Fruit fly (Drosophila melanogaster) whole organism, prepupa: ENCODE results near the gene Kdm5.

Experiments used
- Blimp-1 ChIP-seq: fragments of 200-800 bp; sonication (Bioruptor generic); optimal IDR thresholded peaks from 3 replicates; lab custom pipeline; 2017; ENCODE audit warnings: missing biosample characterization, missing genetic modification characterization, mild to moderate bottlenecking, moderate library complexity, missing genetic modification reagents
- CG10631 ChIP-seq: fragments of 200-800 bp; sonication (Bioruptor generic); optimal IDR thresholded peaks from 2 replicates; lab custom pipeline; 2016; ENCODE audit warnings: missing biosample characterization, missing genetic modification characterization
- CG10669 ChIP-seq: fragments of 200-800 bp; sonication (Bioruptor generic); optimal IDR thresholded peaks from 3 replicates; lab custom pipeline; 2018; ENCODE audit warnings: missing biosample characterization, mild to moderate bottlenecking, missing genetic modification characterization, moderate library complexity
- CG11294 ChIP-seq: fragments of 200-800 bp; sonication (Bioruptor generic); IDR thresholded peaks from 2 replicates; pipeline ENCODE4 v1.3.6; 2022; ENCODE audit warnings: missing biosample characterization, missing genetic modification characterization
- CG11902 ChIP-seq: fragments of 200-800 bp; sonication (Bioruptor generic); optimal IDR thresholded peaks from 3 replicates; lab custom pipeline; 2016; ENCODE audit warnings: missing biosample characterization, missing genetic modification characterization
- CG15336 ChIP-seq: fragments of 200-800 bp; sonication (Bioruptor generic); IDR thresholded peaks from 2 replicates; pipeline ENCODE4 v1.3.6; 2022; ENCODE audit warnings: missing biosample characterization, missing genetic modification characterization
- CG1621 ChIP-seq: fragments of 200-800 bp; sonication (Bioruptor generic); optimal IDR thresholded peaks from 3 replicates; lab custom pipeline; 2018; ENCODE audit warnings: missing biosample characterization, mild to moderate bottlenecking, missing genetic modification characterization
- CG31627 ChIP-seq: fragments of 200-800 bp; sonication (Bioruptor generic); optimal IDR thresholded peaks from 3 replicates; lab custom pipeline; 2016; ENCODE audit warnings: missing biosample characterization, missing genetic modification characterization
- CG34406 ChIP-seq: fragments of 200-800 bp; sonication (Bioruptor generic); optimal IDR thresholded peaks from 3 replicates; lab custom pipeline; 2016; ENCODE audit warnings: missing biosample characterization, missing genetic modification characterization
- CG3919 ChIP-seq: fragments of 200-800 bp; sonication (Bioruptor generic); optimal IDR thresholded peaks from 3 replicates; lab custom pipeline; 2016; ENCODE audit warnings: missing biosample characterization, missing genetic modification characterization
- CG4318 ChIP-seq: fragments of 200-800 bp; sonication (Bioruptor generic); optimal IDR thresholded peaks from 3 replicates; lab custom pipeline; 2017; ENCODE audit warnings: missing biosample characterization, mild to moderate bottlenecking, missing genetic modification characterization
- CG6276 ChIP-seq: fragments of 200-800 bp; sonication (Bioruptor generic); optimal IDR thresholded peaks from 2 replicates; lab custom pipeline; 2017; ENCODE audit warnings: missing biosample characterization, mild to moderate bottlenecking, missing genetic modification characterization
- CG6808 ChIP-seq: fragments of 200-800 bp; sonication (Bioruptor generic); optimal IDR thresholded peaks from 3 replicates; lab custom pipeline; 2017; ENCODE audit warnings: missing biosample characterization, missing genetic modification characterization, mild to moderate bottlenecking, moderate library complexity, missing genetic modification reagents
- CG6854 ChIP-seq: fragments of 200-800 bp; sonication (Bioruptor generic); optimal IDR thresholded peaks from 2 replicates; lab custom pipeline; 2017; ENCODE audit warnings: missing biosample characterization, mild to moderate bottlenecking, missing genetic modification characterization
- CG7368 ChIP-seq: fragments of 200-800 bp; sonication (Bioruptor generic); optimal IDR thresholded peaks from 3 replicates; lab custom pipeline; 2016; ENCODE audit warnings: missing biosample characterization, missing genetic modification characterization
- CG8119 ChIP-seq: fragments of 200-800 bp; sonication (Bioruptor generic); IDR thresholded peaks from 3 replicates; pipeline ENCODE4 v1.3.6; 2022; ENCODE audit warnings: missing biosample characterization, missing genetic modification characterization
- CG8319 ChIP-seq: fragments of 200-800 bp; sonication (Bioruptor generic); optimal IDR thresholded peaks from 3 replicates; lab custom pipeline; 2016; ENCODE audit warnings: missing biosample characterization, missing genetic modification characterization
- CG8632 ChIP-seq: fragments of 200-800 bp; sonication (Bioruptor generic); optimal IDR thresholded peaks from 3 replicates; lab custom pipeline; 2016; ENCODE audit warnings: missing biosample characterization, missing genetic modification characterization
- CG9139 ChIP-seq: fragments of 200-800 bp; sonication (Bioruptor generic); optimal IDR thresholded peaks from 3 replicates; lab custom pipeline; 2017; ENCODE audit warnings: missing biosample characterization, mild to moderate bottlenecking, missing genetic modification characterization
- Eip75B ChIP-seq: fragments of 200-800 bp; sonication (Bioruptor generic); optimal IDR thresholded peaks from 3 replicates; lab custom pipeline; 2016; ENCODE audit warnings: missing biosample characterization, missing genetic modification characterization
- Eip78C ChIP-seq: fragments of 200-800 bp; sonication (Bioruptor generic); peaks from one replicate; lab custom pipeline; 2016; ENCODE audit warnings: missing biosample characterization, missing genetic modification characterization
- Eip93F ChIP-seq: fragments of 200-800 bp; sonication (Bioruptor generic); optimal IDR thresholded peaks from 2 replicates; lab custom pipeline; 2016; ENCODE audit warnings: missing biosample characterization, mild to moderate bottlenecking, missing genetic modification characterization
- OdsH ChIP-seq: fragments of 200-800 bp; sonication (Bioruptor generic); optimal IDR thresholded peaks from 3 replicates; lab custom pipeline; 2016; ENCODE audit warnings: missing biosample characterization, missing genetic modification characterization
- Sox102F ChIP-seq: fragments of 200-800 bp; sonication (Bioruptor generic); optimal IDR thresholded peaks from 2 replicates; lab custom pipeline; 2016; ENCODE audit warnings: missing biosample characterization, mild to moderate bottlenecking, missing genetic modification characterization
- Sox14 ChIP-seq: fragments of 200-800 bp; sonication (Bioruptor generic); optimal IDR thresholded peaks from 3 replicates; lab custom pipeline; 2016; ENCODE audit warnings: missing biosample characterization, missing genetic modification characterization
- cyc ChIP-seq: fragments of 200-800 bp; sonication (Bioruptor generic); optimal IDR thresholded peaks from 3 replicates; lab custom pipeline; 2016; ENCODE audit warnings: missing biosample characterization, missing genetic modification characterization
- eg ChIP-seq: fragments of 200-800 bp; sonication (Bioruptor generic); IDR thresholded peaks from 3 replicates; pipeline ENCODE4 v1.3.6; 2022; ENCODE audit warnings: missing biosample characterization, missing genetic modification characterization
- esn ChIP-seq: fragments of 200-800 bp; sonication (Bioruptor generic); optimal IDR thresholded peaks from 2 replicates; lab custom pipeline; 2016; ENCODE audit warnings: missing biosample characterization, mild to moderate bottlenecking, missing genetic modification characterization, moderate library complexity
- fd85E ChIP-seq: fragments of 200-800 bp; sonication (Bioruptor generic); optimal IDR thresholded peaks from 3 replicates; lab custom pipeline; 2016; ENCODE audit warnings: missing biosample characterization, missing genetic modification characterization
- net ChIP-seq: fragments of 200-800 bp; sonication (Bioruptor generic); optimal IDR thresholded peaks from 3 replicates; lab custom pipeline; 2016; ENCODE audit warnings: missing biosample characterization, missing genetic modification characterization
- pdm3 ChIP-seq: fragments of 200-800 bp; sonication (Bioruptor generic); optimal IDR thresholded peaks from 3 replicates; lab custom pipeline; 2016; ENCODE audit warnings: missing biosample characterization, missing genetic modification characterization
- spab ChIP-seq: fragments of 200-800 bp; sonication (Bioruptor generic); optimal IDR thresholded peaks from 2 replicates; lab custom pipeline; 2017; ENCODE audit warnings: missing biosample characterization, mild to moderate bottlenecking, missing genetic modification characterization, missing genetic modification reagents
- ss ChIP-seq, 2 experiments: fragments of 200-800 bp; sonication (Bioruptor generic); optimal IDR thresholded peaks; 2 replicates in 1 of 2; 3 replicates in 1 of 2; lab custom pipeline; 2017 to 2018; ENCODE audit warnings: mild to moderate bottlenecking in 2 of 2, missing biosample characterization in 2 of 2, missing genetic modification characterization in 2 of 2, moderate library complexity in 1 of 2
- vri ChIP-seq: fragments of 200-800 bp; sonication (Bioruptor generic); optimal IDR thresholded peaks from 3 replicates; lab custom pipeline; 2016; ENCODE audit warnings: missing biosample characterization, mild to moderate bottlenecking, missing genetic modification characterization

Gene Kdm5

dm6 chr2L:5997609-5998229 is 1.6 kb downstream of the Kdm5 start (continued):
- TF ChIP-seq CG6854 (GFP tag; lab: Kevin White, UChicago) (peak; percentile 69), CG10631 (no peak), esn (GFP tag; lab: Kevin White, UChicago) (peak; percentile 45), Eip75B (no peak), CG8119 (GFP tag; lab: Robert Waterston, UW) (peak; percentile 35; the same call in 1 of the 3 replicates), Blimp-1 (GFP tag; lab: Kevin White, UChicago) (peak; percentile 50), fd85E (no peak), CG34406 (GFP tag; lab: Kevin White, UChicago) (peak; percentile 29), CG11294 (no peak), net (GFP tag; lab: Kevin White, UChicago) (no peak), Sox102F (GFP tag; lab: Kevin White, UChicago) (no peak), CG7368 (GFP tag; lab: Kevin White, UChicago) (peak; percentile 12), CG9139 (peak; percentile 57), ss (GFP tag; optimal IDR thresholded peaks at IDR 0.05; lab: Kevin White, UChicago) (peak; percentile 30 to 78), CG31627 (no peak), CG3919 (no peak), CG10669 (GFP tag; lab: Kevin White, UChicago) (peak; percentile 39), CG1621 (tag; lab: Kevin White, UChicago) (peak; percentile 37), Eip78C (peak; percentile 71), CG8319 (peak; percentile 12), CG6808 (peak; percentile 60), OdsH (GFP tag; lab: Kevin White, UChicago) (no peak), CG11902 (GFP tag; lab: Kevin White, UChicago) (no peak), CG4318 (no peak), CG6276 (GFP tag; lab: Kevin White, UChicago) (peak; percentile 22), pdm3 (no peak), spab (GFP tag; lab: Kevin White, UChicago) (peak; percentile 55)

- peak; percentile 3 for TF ChIP-seq spab (GFP tag; lab: Kevin White, UChicago)
- TF ChIP-seq CG15336 (GFP tag; lab: Robert Waterston, UW): no peak
- TF ChIP-seq ss (GFP tag; optimal IDR thresholded peaks at IDR 0.05; lab: Kevin White, UChicago): peak in 1 of 2 experiments; percentile 49
- TF ChIP-seq Eip78C: peak; percentile 54
- peak; percentile 39 for TF ChIP-seq CG6808
- TF ChIP-seq eg (GFP tag; lab: Robert Waterston, UW): peak; percentile 31; the same call in 1 of the 3 replicates
- no peak for TF ChIP-seq CG8632 (GFP tag; lab: Kevin White, UChicago)
- TF ChIP-seq, all 60 proteins: peak for 5
Measured at dm6 chr2L:5990447-5990846, 8.9 kb downstream of the Kdm5 start.

- TF ChIP-seq cyc (GFP tag; lab: Kevin White, UChicago) (no peak), vri (GFP tag; lab: Kevin White, UChicago) (peak; percentile 39), Eip93F (GFP tag; lab: Kevin White, UChicago) (no peak)
- TF ChIP-seq, all 60 proteins: peak for 1
Measured at dm6 chr2L:5988115-5989092, 10.9 kb downstream of the Kdm5 start.

dm6 chr2L:5986940-5987339 is 12.4 kb downstream of the Kdm5 start:
- TF ChIP-seq Sox14 (no peak), vri (GFP tag; lab: Kevin White, UChicago) (peak; percentile 35), OdsH (GFP tag; lab: Kevin White, UChicago) (no peak)
